Worm (Caenorhabditis elegans) whole organism, L4 larva: ENCODE results near the gene sqv-1.
"Not testable (repeated sequence)": the region's sequence is repeated elsewhere in the genome, so short reads cannot be mapped to it uniquely, and the experiment has no call there.

Experiments
- F37D6.2 ChIP-seq: sonication (generic microtip); optimal IDR thresholded peaks from 2 replicates; lab custom pipeline; 2016; ENCODE audit warnings: mild to moderate bottlenecking, missing genetic modification characterization, missing compliant biosample characterization
- ZK546.5 ChIP-seq, 2 experiments: sonication (generic microtip); optimal IDR thresholded peaks; 2 replicates each; lab custom pipeline; 2017; ENCODE audit warnings: missing biosample characterization in 2 of 2, missing genetic modification characterization in 2 of 2
- aha-1 ChIP-seq: fragments of 150-350 bp; peaks from one replicate; lab custom pipeline; 2014; ENCODE audit warnings: missing biosample characterization, missing genetic modification characterization
- aly-2 ChIP-seq: sonication (generic microtip); optimal IDR thresholded peaks from 2 replicates; lab custom pipeline; 2018; ENCODE audit warnings: missing biosample characterization, missing genetic modification characterization
- attf-4 ChIP-seq: sonication (generic microtip); optimal IDR thresholded peaks from 3 replicates; lab custom pipeline; 2017; ENCODE audit warnings: missing biosample characterization, missing genetic modification characterization
- ceh-32 ChIP-seq: sonication (generic microtip); optimal IDR thresholded peaks from 2 replicates; lab custom pipeline; 2016; ENCODE audit warnings: mild to moderate bottlenecking, missing genetic modification characterization, missing compliant biosample characterization; ENCODE audit not compliant: poor library complexity
- ceh-62 ChIP-seq: sonication (generic microtip); optimal IDR thresholded peaks from 2 replicates; lab custom pipeline; 2017; ENCODE audit warnings: missing biosample characterization, missing genetic modification characterization
- ces-1 ChIP-seq: fragments of 150-350 bp; sonication (generic microtip); optimal IDR thresholded peaks from 4 replicates; lab custom pipeline; 2014; ENCODE audit warnings: missing biosample characterization, missing genetic modification reagents, missing genetic modification characterization
- duxl-1 ChIP-seq: sonication (generic microtip); optimal IDR thresholded peaks from 2 replicates; lab custom pipeline; 2016; ENCODE audit warnings: mild to moderate bottlenecking, missing genetic modification characterization, moderate library complexity, missing compliant biosample characterization; ENCODE audit not compliant: poor library complexity
- egl-27 ChIP-seq: sonication (generic microtip); optimal IDR thresholded peaks from 3 replicates; lab custom pipeline; 2017; ENCODE audit warnings: missing biosample characterization, missing genetic modification reagents, missing genetic modification characterization
- egl-43 ChIP-seq: fragments of 200-800 bp; sonication (Bioruptor generic); IDR thresholded peaks from 2 replicates; pipeline ENCODE4 v1.3.6; 2022; ENCODE audit warnings: missing genetic modification reagents, missing genetic modification characterization, missing compliant biosample characterization
- hmg-1.1 ChIP-seq: fragments of 200-800 bp; sonication (Bioruptor generic); IDR thresholded peaks from 2 replicates; pipeline ENCODE4 v1.3.6; 2022; ENCODE audit warnings: missing genetic modification reagents, missing genetic modification characterization, missing compliant biosample characterization
- jun-1 ChIP-seq: fragments of 150-350 bp; optimal IDR thresholded peaks from 2 replicates; lab custom pipeline; 2014; ENCODE audit warnings: missing biosample characterization, missing genetic modification reagents, missing genetic modification characterization
- lin-29 ChIP-seq: fragments of 200-800 bp; sonication (Bioruptor generic); IDR thresholded peaks from 2 replicates; pipeline ENCODE4 v1.3.6; 2022; ENCODE audit warnings: missing genetic modification reagents, missing genetic modification characterization, missing compliant biosample characterization
- lir-3 ChIP-seq: sonication (generic microtip); optimal IDR thresholded peaks from 2 replicates; lab custom pipeline; 2016; ENCODE audit warnings: mild to moderate bottlenecking, missing genetic modification characterization, missing compliant biosample characterization
- madf-5 ChIP-seq, 2 experiments: fragments of 200-800 bp; sonication (Bioruptor generic); IDR thresholded peaks; 2 replicates each; pipeline ENCODE4 v1.3.6; 2022; ENCODE audit warnings: missing compliant biosample characterization in 2 of 2, missing genetic modification characterization in 2 of 2
- mdl-1 ChIP-seq, 2 experiments: fragments of 150-350 bp in 1 of 2; sonication (generic microtip) in 1 of 2; optimal IDR thresholded peaks; 2 replicates each; lab custom pipeline; 2014 to 2017; ENCODE audit warnings: missing biosample characterization in 2 of 2, missing genetic modification characterization in 2 of 2
- mes-2 ChIP-seq: sonication (generic microtip); optimal IDR thresholded peaks from 2 replicates; lab custom pipeline; 2016; ENCODE audit warnings: missing genotype, mild to moderate bottlenecking, missing genetic modification characterization, missing compliant biosample characterization; ENCODE audit not compliant: poor library complexity, severe bottlenecking
- mxl-2 ChIP-seq: fragments of 200-800 bp; sonication (Bioruptor generic); conservative IDR thresholded peaks from 2 replicates; pipeline ENCODE4 v1.3.6; 2022; ENCODE audit warnings: missing genetic modification reagents, missing genetic modification characterization, missing compliant biosample characterization
- nhr-111 ChIP-seq: fragments of 200-800 bp; sonication (Bioruptor generic); optimal IDR thresholded peaks from 2 replicates; lab custom pipeline; 2018; ENCODE audit warnings: mild to moderate bottlenecking, missing genetic modification characterization, missing compliant biosample characterization
- nhr-77 ChIP-seq: fragments of 150-350 bp; optimal IDR thresholded peaks from 2 replicates; lab custom pipeline; 2014; ENCODE audit warnings: missing biosample characterization, missing genetic modification characterization
- pqm-1 ChIP-seq: sonication (generic microtip); optimal IDR thresholded peaks from 2 replicates; lab custom pipeline; 2017; ENCODE audit warnings: missing biosample characterization, missing genetic modification characterization
- rbr-2 ChIP-seq: sonication (generic microtip); optimal IDR thresholded peaks from 2 replicates; lab custom pipeline; 2016; ENCODE audit warnings: missing genotype, missing genetic modification characterization, missing compliant biosample characterization
- sdz-12 ChIP-seq: fragments of 200-800 bp; sonication (Bioruptor generic); optimal IDR thresholded peaks from 2 replicates; lab custom pipeline; 2018; ENCODE audit warnings: mild to moderate bottlenecking, missing genetic modification characterization, missing compliant biosample characterization
- snpc-4 ChIP-seq: fragments of 150-350 bp; optimal IDR thresholded peaks from 2 replicates; lab custom pipeline; 2014; ENCODE audit warnings: missing biosample characterization, missing genetic modification characterization
- tag-97 ChIP-seq: fragments of 200-800 bp; sonication (Bioruptor generic); IDR thresholded peaks from 2 replicates; pipeline ENCODE4 v1.3.6; 2022; ENCODE audit warnings: missing genetic modification characterization, missing compliant biosample characterization
- unc-62 ChIP-seq, 3 experiments: fragments of 150-350 bp in 1 of 3; sonication (generic microtip); optimal IDR thresholded peaks in 2 of 3; peaks in 1 of 3; 1 replicate in 1 of 3; 2 replicates in 2 of 3; lab custom pipeline; 2014 to 2017; ENCODE audit warnings: missing biosample characterization in 3 of 3, missing genetic modification characterization in 3 of 3, missing genetic modification reagents in 3 of 3, missing genotype in 1 of 3
- zfp-3 ChIP-seq: fragments of 200-800 bp; sonication (Bioruptor generic); conservative IDR thresholded peaks from 2 replicates; pipeline ENCODE4 v1.3.6; 2022; ENCODE audit warnings: missing genetic modification reagents, missing genetic modification characterization, missing compliant biosample characterization
- zip-2 ChIP-seq: fragments of 150-350 bp; optimal IDR thresholded peaks from 2 replicates; lab custom pipeline; 2014; ENCODE audit warnings: missing biosample characterization, missing genetic modification characterization

The sqv-1 gene

DNA sequence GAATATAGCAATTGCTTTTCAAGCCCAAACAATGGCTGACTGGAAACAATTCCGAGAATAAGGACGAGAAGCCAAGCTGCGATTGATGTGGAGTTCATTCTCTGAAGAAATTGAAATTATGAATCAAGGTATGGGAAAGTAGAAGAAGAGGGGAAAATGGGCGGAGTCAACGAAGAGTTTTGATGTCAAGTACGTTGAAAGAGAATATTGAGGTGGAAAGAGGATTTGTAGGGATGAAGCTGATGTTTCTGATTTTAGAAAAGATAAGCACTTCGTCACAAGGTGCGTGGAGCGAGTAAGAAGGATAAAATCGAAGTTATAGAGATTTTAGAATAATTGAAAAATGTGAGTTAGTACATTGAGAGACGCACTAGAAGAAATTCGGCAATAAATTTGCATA, 21.8 kb downstream of the sqv-1 start, which contains the start of gene D2096.9:
Gene D2096.9, minus strand, starts transcription at position 101 of the 400 bp plus-strand sequence.
- TF ChIP-seq unc-62 (GFP tag; optimal IDR thresholded peaks at IDR 0.05 in 1 of 2; lab: Kevin White, UChicago) (peak in 1 of 2 experiments; percentile 52), unc-62 (tag; optimal IDR thresholded peaks at IDR 0.05; lab: Kevin White, UChicago) (no peak), lir-3 (tag; lab: Kevin White, UChicago) (no peak)
- TF ChIP-seq, all 104 proteins: peak for 1

DNA sequence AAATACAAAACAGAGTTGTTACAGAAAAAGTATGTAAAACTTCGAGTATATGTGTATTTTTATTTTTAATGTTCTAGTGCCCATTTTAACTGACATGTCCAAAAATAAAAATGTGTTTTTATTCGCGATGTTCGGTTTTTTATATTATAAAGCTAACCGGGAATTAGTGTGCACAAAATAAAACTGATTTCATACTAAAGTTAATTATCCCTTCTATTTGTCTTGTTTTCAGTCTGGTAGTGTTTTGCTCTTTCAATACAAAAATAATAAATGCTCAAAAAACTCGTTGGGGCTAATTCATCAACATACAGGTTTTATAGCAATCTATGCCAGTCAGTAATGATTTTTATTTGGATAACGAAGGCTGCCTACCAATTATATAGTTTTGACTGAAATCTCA, 23.8 kb downstream of the sqv-1 start:
- no peak for TF ChIP-seq rbr-2 (tag; lab: Kevin White, UChicago)
- TF ChIP-seq zfp-3 (GFP tag; lab: Robert Waterston, UW), result no peak
- TF ChIP-seq unc-62 (GFP tag; optimal IDR thresholded peaks at IDR 0.05 in 1 of 2; lab: Kevin White, UChicago), result peak in 1 of 2 experiments; percentile 94
- TF ChIP-seq unc-62 (tag; optimal IDR thresholded peaks at IDR 0.05; lab: Kevin White, UChicago), result no peak
- no peak for TF ChIP-seq aly-2 (tag; lab: Kevin White, UChicago)

DNA sequence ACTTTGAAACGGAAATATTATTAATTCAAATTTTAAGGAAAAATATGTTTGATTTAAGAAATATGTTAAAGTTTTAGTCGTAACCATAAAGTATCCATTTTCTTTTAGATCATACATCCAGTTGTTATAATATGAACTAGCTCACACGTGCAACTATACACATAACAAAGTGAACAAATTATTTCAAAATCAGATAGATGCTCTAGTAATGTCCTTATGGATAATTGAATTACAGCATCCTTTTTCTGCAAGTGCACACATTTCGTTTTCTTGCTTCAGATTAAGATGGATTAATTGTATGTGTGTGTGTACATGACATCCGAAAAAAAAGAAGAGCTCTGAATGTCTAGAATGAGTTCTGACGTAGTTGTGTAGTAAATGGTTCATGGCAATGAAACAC, 24.7 kb downstream of the sqv-1 start:
- TF ChIP-seq tag-97 (GFP tag; lab: Robert Waterston, UW) (no peak), mes-2 (tag; lab: Kevin White, UChicago) (no peak), madf-5 (GFP tag; IDR thresholded peaks at IDR 0.05; lab: Robert Waterston, UW) (no peak), sdz-12 (GFP tag; lab: Kevin White, UChicago) (no peak), aly-2 (tag; lab: Kevin White, UChicago) (no peak), attf-4 (tag; lab: Kevin White, UChicago) (no peak), pqm-1 (tag; lab: Kevin White, UChicago) (no peak), aha-1 (tag; lab: Kevin White, UChicago) (peak; percentile 4), nhr-77 (no peak), duxl-1 (no peak), egl-27 (tag; lab: Kevin White, UChicago) (no peak), ces-1 (peak; percentile 90), nhr-111 (GFP tag; lab: Kevin White, UChicago) (no peak), jun-1 (tag; lab: Kevin White, UChicago) (no peak), lin-29 (no peak), mxl-2 (no peak), ceh-62 (tag; lab: Kevin White, UChicago) (no peak), ceh-32 (tag; lab: Kevin White, UChicago) (no peak), unc-62 (GFP tag; optimal IDR thresholded peaks at IDR 0.05 in 1 of 2; lab: Kevin White, UChicago) (peak in 1 of 2 experiments; percentile 15), unc-62 (tag; optimal IDR thresholded peaks at IDR 0.05; lab: Kevin White, UChicago) (no peak), egl-43 (GFP tag; lab: Robert Waterston, UW) (no peak), hmg-1.1 (no peak), mdl-1 (tag; optimal IDR thresholded peaks at IDR 0.05; lab: Kevin White, UChicago) (no peak), F37D6.2 (no peak)

DNA sequence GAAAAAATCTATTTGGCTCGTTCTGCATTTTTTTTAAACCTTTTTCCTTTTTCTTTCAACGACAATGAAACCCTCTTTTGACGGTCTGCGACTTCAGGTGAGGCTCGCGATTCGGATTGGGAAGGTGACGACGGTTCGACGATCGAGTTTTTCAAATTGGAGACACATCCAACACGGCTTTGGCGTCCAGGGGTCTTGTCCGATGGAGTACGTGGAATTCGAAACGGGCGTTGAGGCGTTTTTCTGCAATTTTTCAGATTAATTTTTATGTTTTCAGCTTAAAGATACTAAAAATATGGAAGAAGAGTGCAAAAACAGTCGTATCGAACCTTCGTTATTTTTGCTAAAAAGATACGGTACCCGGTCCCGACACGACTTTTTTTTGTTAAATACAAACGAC, 28.2 kb downstream of the sqv-1 start, which contains the start of gene D2096.10:
Gene D2096.10, minus strand, starts transcription at position 101 of the 400 bp plus-strand sequence.
- TF ChIP-seq ZK546.5 (tag; optimal IDR thresholded peaks at IDR 0.05; lab: Kevin White, UChicago); F37D6.2; snpc-4 (tag; lab: Kevin White, UChicago): not testable (repeated sequence)
- TF ChIP-seq, all 104 proteins: peak for 0; not testable (repeated sequence) for 104

DNA sequence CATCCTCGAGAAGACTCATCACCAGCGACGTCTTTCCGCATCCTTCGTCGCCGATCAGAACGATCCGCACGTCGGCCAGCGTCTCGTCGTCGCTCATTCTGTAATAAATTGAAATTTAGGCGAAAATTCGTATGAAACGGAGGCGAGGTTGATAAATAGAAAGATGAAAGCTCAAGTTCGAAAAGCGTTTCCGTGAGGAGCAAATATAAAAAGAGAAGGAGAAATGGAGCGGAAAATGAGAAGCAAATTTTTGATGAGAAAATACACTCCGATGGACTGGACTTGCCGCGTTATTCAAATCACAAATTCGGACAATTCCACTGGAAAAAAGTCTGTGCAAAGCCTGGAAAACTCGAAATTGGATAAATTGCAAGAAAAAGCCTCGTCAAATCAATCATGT, 33.2 kb downstream of the sqv-1 start, which contains the start of gene D2096.11:
Gene D2096.11, minus strand, starts transcription at position 101 of the 400 bp plus-strand sequence.
- TF ChIP-seq aha-1 (tag; lab: Kevin White, UChicago) (peak; percentile 33), lin-29 (no peak)
- TF ChIP-seq, all 104 proteins: peak for 1

DNA sequence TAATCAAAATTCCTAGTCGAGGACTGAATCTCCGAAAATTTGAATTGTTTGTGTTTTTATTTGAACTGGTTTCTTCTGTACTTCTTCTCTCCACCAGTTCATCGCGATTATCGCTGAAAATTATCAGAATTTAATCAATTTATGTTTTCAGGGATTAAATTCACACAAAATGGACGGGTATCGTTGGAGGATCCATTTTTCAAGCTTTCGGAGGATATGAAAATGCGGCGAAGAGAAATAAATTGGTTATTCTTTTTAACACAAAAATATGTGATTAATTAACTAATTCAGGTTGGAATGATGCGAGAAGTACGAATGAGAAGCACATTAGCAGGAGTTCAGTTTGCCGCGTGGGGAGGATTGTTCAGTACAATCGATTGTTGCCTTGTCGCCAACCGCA, 35.4 kb downstream of the sqv-1 start, which contains the start of gene timm-17B.2:
Gene timm-17B.2, plus strand, starts transcription at position 301 of the 400 bp plus-strand sequence.
- TF ChIP-seq aha-1 (tag; lab: Kevin White, UChicago) (peak; percentile 40), zip-2 (no peak)
- TF ChIP-seq, all 104 proteins: peak for 1
